Fruit fly (Drosophila melanogaster): ENCODE data around the gene nom.

dm6 chr3R:8767998-8768397, 45.0 kb downstream of the nom start, which contains the start of the genes CG34135 and CG11768:
- no peak for TF ChIP-seq Dip3 (GFP tag; optimal IDR thresholded peaks at IDR 0.05)
- TF ChIP-seq CG3281 (GFP tag; optimal IDR thresholded peaks at IDR 0.05) = no peak
- no peak for TF ChIP-seq lilli (GFP tag; optimal IDR thresholded peaks at IDR 0.05)

Measured in whole organism, embryonic.